Fruit fly (Drosophila melanogaster): ENCODE data around the gene SMC5.

DNA sequence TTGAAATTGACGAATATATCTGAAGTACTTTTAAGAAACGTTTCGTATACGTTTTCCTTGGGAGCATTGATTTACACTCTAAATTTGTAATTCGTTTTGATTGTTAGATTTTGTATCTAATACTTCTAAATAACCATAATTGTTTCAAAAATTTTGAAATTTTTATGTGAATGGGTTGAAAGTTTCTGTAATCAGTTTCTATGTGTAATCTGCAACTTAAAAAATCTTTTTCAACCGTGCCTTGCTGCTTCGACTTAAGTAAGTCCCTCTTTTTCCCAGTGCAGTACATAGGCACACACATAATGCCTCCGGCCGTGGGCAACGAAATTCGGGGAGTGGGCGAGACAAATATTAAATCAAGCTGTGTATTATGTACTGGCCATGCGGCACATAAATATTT lies 16.4 kb downstream of the SMC5 start:
- TF ChIP-seq CG8478 (optimal IDR thresholded peaks at IDR 0.05) (no peak), CTCF (optimal IDR thresholded peaks at IDR 0.05) (no peak)
